Fruit fly (Drosophila melanogaster) Kc167 (cell line): ENCODE data around the gene CecC.

Experiments used
- Myc ChIP-seq: fragments of >200 bp; optimal IDR thresholded peaks from 2 replicates; lab custom pipeline; 2017; ENCODE audit warnings: missing external identifiers
- Sin3A ChIP-seq: fragments of >200 bp; optimal IDR thresholded peaks from 2 replicates; lab custom pipeline; 2018; ENCODE audit warnings: missing external identifiers
- h ChIP-seq: fragments of >200 bp; optimal IDR thresholded peaks from 3 replicates; lab custom pipeline; 2018; ENCODE audit warnings: missing external identifiers
- insv ChIP-seq: fragments of >200 bp; optimal IDR thresholded peaks from 3 replicates; lab custom pipeline; 2018; ENCODE audit warnings: missing external identifiers
- psq ChIP-seq: fragments of >200 bp; optimal IDR thresholded peaks from 2 replicates; lab custom pipeline; 2017; ENCODE audit warnings: missing external identifiers
- ttk ChIP-seq: sonication (Bioruptor generic); optimal IDR thresholded peaks from 2 replicates; lab custom pipeline; 2017; ENCODE audit warnings: missing external identifiers

DNA sequence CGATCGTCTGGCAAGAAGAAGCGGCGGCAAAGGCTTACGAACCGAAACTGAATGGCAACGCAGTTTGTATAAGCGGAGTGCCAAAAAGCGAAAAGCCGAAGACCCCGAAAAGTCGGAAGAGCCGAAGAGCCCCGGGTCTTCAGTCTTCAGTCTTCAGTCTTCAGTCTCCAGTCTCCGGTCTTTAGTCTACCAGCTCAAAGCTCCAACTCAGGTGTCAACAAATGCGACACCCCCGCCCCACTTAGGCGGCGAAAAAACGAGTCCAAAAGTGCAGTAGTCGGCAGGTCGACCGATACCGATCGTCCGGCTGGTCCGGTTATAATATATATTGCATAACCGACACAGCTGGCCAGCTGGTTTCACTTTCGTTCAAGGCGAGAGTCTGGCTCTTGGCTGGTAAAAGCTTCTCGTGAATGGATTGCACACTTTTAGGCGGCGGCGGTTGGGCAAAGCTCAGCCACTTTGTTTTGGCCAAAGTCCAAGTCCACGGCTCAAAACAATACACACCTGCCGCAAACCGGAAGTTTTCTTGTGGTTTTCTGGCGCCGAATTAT, 27.1 kb downstream of the CecC start, which contains the start of gene CG9737:
- TF ChIP-seq psq (lab: Kevin White, UChicago) (no peak), insv (lab: Kevin White, UChicago) (no peak), h (lab: Kevin White, UChicago) (no peak), Myc (lab: Kevin White, UChicago) (no peak), ttk (lab: Kevin White, UChicago) (no peak), Sin3A (no peak)
